Worm (Caenorhabditis elegans): ENCODE data around the gene emg-1.

- TF ChIP-seq ceh-16 (tag; optimal IDR thresholded peaks at IDR 0.05) (no peak), fkh-10 (GFP tag; optimal IDR thresholded peaks at IDR 0.05) (no peak), ZK546.5 (tag; optimal IDR thresholded peaks at IDR 0.05) (no peak), aly-2 (tag; optimal IDR thresholded peaks at IDR 0.05) (no peak), hmg-11 (tag; optimal IDR thresholded peaks at IDR 0.05) (no peak), zag-1 (tag; optimal IDR thresholded peaks at IDR 0.05) (no peak), mdl-1 (tag; optimal IDR thresholded peaks at IDR 0.05) (no peak), elt-3 (tag; optimal IDR thresholded peaks at IDR 0.05) (no peak), unc-62 (GFP tag; optimal IDR thresholded peaks at IDR 0.05) (no peak), snpc-4 (tag; optimal IDR thresholded peaks at IDR 0.05) (no peak)
These were observed 44.3 kb upstream of the emg-1 start, which contains the start of gene rabx-5 for ce11 chrIII:10605049-10605448.

Data from whole organism, L3 larva.